Worm (Caenorhabditis elegans): ENCODE data around the gene clc-22.

The clc-22 gene

DNA sequence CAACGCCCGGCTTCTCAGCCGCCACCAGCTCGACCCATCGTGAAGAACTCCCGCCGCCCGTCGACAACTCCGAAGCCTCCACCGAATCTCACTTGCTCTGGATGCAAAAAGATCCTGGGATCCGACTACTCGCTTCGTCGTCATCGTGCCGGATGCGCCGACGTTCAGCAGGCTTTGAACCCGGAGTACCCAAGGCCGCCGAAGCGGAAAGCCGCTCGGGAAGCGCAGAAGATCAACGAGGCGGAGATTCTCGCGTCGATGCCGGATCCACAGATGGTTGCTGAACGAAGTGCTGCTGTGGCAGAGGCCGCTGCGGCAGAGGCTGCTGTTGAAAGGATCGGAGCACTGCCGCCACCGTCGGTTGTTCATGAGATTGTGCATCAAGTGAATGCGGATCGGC is 27.1 kb downstream of the clc-22 start (continued):
- no peak for TF ChIP-seq egl-18 (GFP tag; IDR thresholded peaks at IDR 0.05)
- TF ChIP-seq sea-2 (GFP tag; IDR thresholded peaks at IDR 0.05): 0 out of 2 replicates have a peak, but pooled peaks have one; percentile 5

ce11 chrII:3968070-3968469 is 27.8 kb downstream of the clc-22 start:
- TF ChIP-seq snpc-1.1 (tag; optimal IDR thresholded peaks at IDR 0.05; ENCODE audit: insufficient read depth): no peak
- 0 out of 2 replicates have a peak, but pooled peaks have one; percentile 55 for TF ChIP-seq lag-1 (GFP tag; IDR thresholded peaks at IDR 0.05)
- TF ChIP-seq hmg-20 (GFP tag; IDR thresholded peaks at IDR 0.05): no peak
- TF ChIP-seq snpc-3.4 (tag; optimal IDR thresholded peaks at IDR 0.05): no peak
- TF ChIP-seq zfh-2 (GFP tag; conservative IDR thresholded peaks at IDR 0.05): peak; percentile 28; the same call in 1 of the 2 replicates
- no peak for TF ChIP-seq ceh-40 (GFP tag; IDR thresholded peaks at IDR 0.05)
- TF ChIP-seq egrh-3 (GFP tag; IDR thresholded peaks at IDR 0.05): peak; percentile 49; the same call in 1 of the 2 replicates
- no peak for TF ChIP-seq pha-4 (tag; optimal IDR thresholded peaks at IDR 0.05)

- TF ChIP-seq nhr-120 (GFP tag; IDR thresholded peaks at IDR 0.05) (no peak), cebp-2 (GFP tag; IDR thresholded peaks at IDR 0.05) (no peak), madf-10 (tag; optimal IDR thresholded peaks at IDR 0.05) (no peak), egrh-3 (GFP tag; IDR thresholded peaks at IDR 0.05) (peak; percentile 57; the same call in 1 of the 2 replicates)
These were observed 28.8 kb downstream of the clc-22 start for ce11 chrII:3967061-3967460.

ce11 chrII:3965665-3966416 is 30.0 kb downstream of the clc-22 start:
- TF ChIP-seq C06A6.2 (GFP tag; conservative IDR thresholded peaks at IDR 0.05): no peak
- TF ChIP-seq zfh-2 (GFP tag; conservative IDR thresholded peaks at IDR 0.05): peak; percentile 89
- TF ChIP-seq egrh-3 (GFP tag; IDR thresholded peaks at IDR 0.05): peak; percentile 77; the same call in 1 of the 2 replicates

ce11 chrII:3964302-3964885 is 31.5 kb downstream of the clc-22 start:
- TF ChIP-seq lin-26 (GFP tag; IDR thresholded peaks at IDR 0.05) (0 out of 2 replicates have a peak, but pooled peaks have one; percentile 32), mxl-1 (tag; optimal IDR thresholded peaks at IDR 0.05) (no peak), sptf-2 (GFP tag; optimal IDR thresholded peaks at IDR 0.05) (peak; percentile 25), nhr-120 (GFP tag; IDR thresholded peaks at IDR 0.05) (no peak), mcd-1 (GFP tag; IDR thresholded peaks at IDR 0.05) (0 out of 2 replicates have a peak, but pooled peaks have one; percentile 33), K11D2.4 (GFP tag; IDR thresholded peaks at IDR 0.05) (no peak), nfya-1 (tag; optimal IDR thresholded peaks at IDR 0.05; ENCODE audit: borderline replicate concordance, insufficient read depth) (no peak), F22D6.2 (tag; optimal IDR thresholded peaks at IDR 0.05) (no peak), lin-40 (tag; optimal IDR thresholded peaks at IDR 0.05) (no peak), sea-2 (GFP tag; IDR thresholded peaks at IDR 0.05) (peak; percentile 11; the same call in 1 of the 2 replicates), F52B5.7 (tag; optimal IDR thresholded peaks at IDR 0.05) (peak; percentile 38), ztf-18 (tag; optimal IDR thresholded peaks at IDR 0.05) (no peak), F10E7.11 (tag; optimal IDR thresholded peaks at IDR 0.05) (no peak), unc-130 (GFP tag; optimal IDR thresholded peaks at IDR 0.05) (no peak), nfyb-1 (GFP tag; IDR thresholded peaks at IDR 0.05) (0 out of 2 replicates have a peak, but pooled peaks have one; percentile 23), F23B12.7 (tag; optimal IDR thresholded peaks at IDR 0.05; ENCODE audit: insufficient read depth) (no peak), ztf-28 (GFP tag; IDR thresholded peaks at IDR 0.05) (no peak), egrh-3 (GFP tag; IDR thresholded peaks at IDR 0.05) (peak; percentile 85), zfh-2 (GFP tag; conservative IDR thresholded peaks at IDR 0.05) (peak; percentile 87), madf-8 (GFP tag; conservative IDR thresholded peaks at IDR 0.05) (no peak), cebp-2 (GFP tag; IDR thresholded peaks at IDR 0.05) (no peak), him-1 (tag; optimal IDR thresholded peaks at IDR 0.05) (no peak)

All from whole organism, young adult.